Worm (Caenorhabditis elegans): ENCODE measurements around the gene scl-8.

DNA sequence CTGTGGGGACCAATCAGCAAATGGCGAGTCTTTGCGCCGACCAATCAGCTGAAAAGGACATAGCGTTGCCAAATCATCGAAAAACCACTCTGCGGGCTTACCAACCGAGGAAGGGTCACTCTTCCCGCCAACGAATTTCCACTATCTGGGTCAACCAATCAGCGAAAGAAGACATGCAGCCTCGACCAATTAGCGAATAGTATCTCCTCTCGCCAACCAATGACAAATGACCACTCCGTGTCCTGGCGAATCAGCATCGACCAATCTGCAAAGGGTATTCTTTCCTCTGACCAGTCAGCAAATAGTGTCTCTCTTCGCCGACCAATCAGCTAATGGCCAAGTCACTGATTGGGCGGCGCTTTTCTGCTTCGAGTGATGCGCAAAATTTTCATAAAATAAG, 30.1 kb upstream of the scl-8 start:
- TF ChIP-seq him-1 (tag; optimal IDR thresholded peaks at IDR 0.05): no peak
- TF ChIP-seq dao-5 (tag; optimal IDR thresholded peaks at IDR 0.05): no peak
